Fruit fly (Drosophila melanogaster): ENCODE results near the gene Grx3.
A peak's percentile ranks its signal among the peaks of the same experiment; 100 is the strongest.

Grx3 gene

dm6 chr2L:13367378-13367777 lies 1.1 kb downstream of the Grx3 start, which contains the start of gene Tap42:
Gene Tap42 (plus strand): TSS chr2L:13367617.
- TF ChIP-seq BEAF-32 (GFP tag; optimal IDR thresholded peaks at IDR 0.05), result peak; percentile 10
- TF ChIP-seq pho (GFP tag; optimal IDR thresholded peaks at IDR 0.05), result no peak
- no peak for TF ChIP-seq Ravus (GFP tag; IDR thresholded peaks at IDR 0.05)
- TF ChIP-seq CG6791 (GFP tag; IDR thresholded peaks at IDR 0.05; ENCODE audit: partially characterized antibody), result no peak
- TF ChIP-seq unc-4 (GFP tag; IDR thresholded peaks at IDR 0.05; ENCODE audit: partially characterized antibody), result no peak
- no peak for TF ChIP-seq Sry-δ (GFP tag; optimal IDR thresholded peaks at IDR 0.05)
- TF ChIP-seq ranshi (GFP tag; IDR thresholded peaks at IDR 0.05), result no peak
- no peak for TF ChIP-seq Abd-B (GFP tag; optimal IDR thresholded peaks at IDR 0.05)
- TF ChIP-seq psq (GFP tag; optimal IDR thresholded peaks at IDR 0.05), result no peak
- TF ChIP-seq ind (GFP tag; optimal IDR thresholded peaks at IDR 0.05), result no peak
- TF ChIP-seq CG3995 (GFP tag; optimal IDR thresholded peaks at IDR 0.05), result no peak
- TF ChIP-seq CG7556 (GFP tag; optimal IDR thresholded peaks at IDR 0.05), result peak; percentile 7
- no peak for TF ChIP-seq CG17802 (tag; optimal IDR thresholded peaks at IDR 0.05)
- no peak for TF ChIP-seq repo (GFP tag; optimal IDR thresholded peaks at IDR 0.05)
- no peak for TF ChIP-seq tin (GFP tag; optimal IDR thresholded peaks at IDR 0.05)
- TF ChIP-seq Ssrp (tag; optimal IDR thresholded peaks at IDR 0.05), result no peak
- peak; percentile 46 for TF ChIP-seq CG14710 (tag; optimal IDR thresholded peaks at IDR 0.05)
- no peak for TF ChIP-seq ATbp (GFP tag; optimal IDR thresholded peaks at IDR 0.05)
- TF ChIP-seq fd3F (GFP tag; optimal IDR thresholded peaks at IDR 0.05), result no peak
- no peak for TF ChIP-seq kni (GFP tag; optimal IDR thresholded peaks at IDR 0.05)
- no peak for TF ChIP-seq CG18476 (GFP tag; optimal IDR thresholded peaks at IDR 0.05)
- TF ChIP-seq Bgb (GFP tag; IDR thresholded peaks at IDR 0.05; ENCODE audit: partially characterized antibody), result no peak
- TF ChIP-seq CG6813 (GFP tag; optimal IDR thresholded peaks at IDR 0.05), result no peak
- TF ChIP-seq sisA (GFP tag; IDR thresholded peaks at IDR 0.05), result no peak
- TF ChIP-seq CG10274 (GFP tag; optimal IDR thresholded peaks at IDR 0.05), result no peak
- TF ChIP-seq Sin3A (optimal IDR thresholded peaks at IDR 0.05), result no peak
- TF ChIP-seq jigr1 (GFP tag; IDR thresholded peaks at IDR 0.05), result no peak
- no peak for TF ChIP-seq Elba2 (GFP tag; optimal IDR thresholded peaks at IDR 0.05)
- TF ChIP-seq CG7357 (GFP tag; IDR thresholded peaks at IDR 0.05), result no peak
- TF ChIP-seq CG7839 (tag; optimal IDR thresholded peaks at IDR 0.05), result peak; percentile 12
- no peak for TF ChIP-seq CG5180 (GFP tag; optimal IDR thresholded peaks at IDR 0.05)
- TF ChIP-seq so (GFP tag; IDR thresholded peaks at IDR 0.05), result no peak
- TF ChIP-seq Eip74EF (GFP tag; optimal IDR thresholded peaks at IDR 0.05), result no peak
- TF ChIP-seq Adf1 (GFP tag; IDR thresholded peaks at IDR 0.05), result peak; percentile 25; the same call in 1 of the 2 replicates
- no peak for TF ChIP-seq NC2β (GFP tag; optimal IDR thresholded peaks at IDR 0.05)
- no peak for TF ChIP-seq TFAM (GFP tag; optimal IDR thresholded peaks at IDR 0.05)
- no peak for TF ChIP-seq CG18764 (GFP tag; optimal IDR thresholded peaks at IDR 0.05)
- no peak for TF ChIP-seq CG17186 (GFP tag; optimal IDR thresholded peaks at IDR 0.05)
- no peak for TF ChIP-seq fu2 (GFP tag; optimal IDR thresholded peaks at IDR 0.05)
- no peak for TF ChIP-seq GATAe (GFP tag; conservative IDR thresholded peaks at IDR 0.05)
- TF ChIP-seq zfh1 (GFP tag; IDR thresholded peaks at IDR 0.05), result no peak
- no peak for TF ChIP-seq ato (GFP tag; IDR thresholded peaks at IDR 0.05; ENCODE audit: partially characterized antibody)
- TF ChIP-seq CG42726 (GFP tag; IDR thresholded peaks at IDR 0.05; ENCODE audit: partially characterized antibody), result no peak
- TF ChIP-seq gce (GFP tag; IDR thresholded peaks at IDR 0.05), result no peak
- TF ChIP-seq HLHmδ (GFP tag; optimal IDR thresholded peaks at IDR 0.05), result no peak
- peak; percentile 40 for TF ChIP-seq MESR4 (GFP tag; optimal IDR thresholded peaks at IDR 0.05)
- no peak for TF ChIP-seq Deaf1 (tag; optimal IDR thresholded peaks at IDR 0.05)
- TF ChIP-seq CG7786 (GFP tag; optimal IDR thresholded peaks at IDR 0.05), result no peak
- no peak for TF ChIP-seq Oli (tag; optimal IDR thresholded peaks at IDR 0.05)
- TF ChIP-seq otp (GFP tag; IDR thresholded peaks at IDR 0.05), result no peak
- TF ChIP-seq CG1603 (tag; optimal IDR thresholded peaks at IDR 0.05), result no peak
